Fruit fly (Drosophila melanogaster): ENCODE measurements around the gene fz2.

fz2 gene

DNA sequence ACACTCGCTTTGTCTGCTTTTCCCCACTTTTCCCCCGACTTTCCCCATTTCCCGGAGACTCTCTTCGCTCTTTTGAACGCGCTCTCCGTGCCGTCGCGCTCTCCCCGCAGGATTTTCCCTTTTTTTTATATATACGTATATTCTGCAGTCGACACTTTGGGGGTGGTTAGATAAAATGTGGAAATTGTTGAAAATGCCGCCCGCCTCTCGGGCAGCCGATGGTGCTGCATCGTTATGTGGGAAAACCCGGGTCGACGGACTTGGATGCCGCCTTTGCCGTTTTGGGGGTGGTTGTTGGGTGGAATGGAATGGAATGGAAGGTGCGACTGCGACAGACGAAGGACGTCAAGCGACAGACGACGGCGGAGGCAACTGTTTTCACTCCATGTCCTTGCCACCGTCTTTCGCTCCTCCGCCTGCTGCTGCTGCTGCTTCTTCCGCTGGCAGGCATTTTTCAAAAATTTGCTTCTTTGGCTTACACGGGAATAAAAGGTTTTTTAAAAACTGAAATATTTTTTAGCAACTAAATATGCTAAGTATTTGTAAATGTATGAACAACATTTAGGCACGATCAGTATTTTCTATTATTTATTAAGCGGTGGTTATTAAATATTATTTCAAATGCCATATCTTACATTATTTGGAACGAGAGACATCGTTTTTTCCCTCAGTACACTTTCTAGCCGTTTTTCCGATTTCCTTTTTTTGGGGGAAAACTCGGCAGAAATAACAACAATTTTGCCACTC, 4.2 kb downstream of the fz2 start (continued):
- TF ChIP-seq Pdp1 (GFP tag; optimal IDR thresholded peaks at IDR 0.05) (peak in 1 of 2 experiments; percentile 20), pan (optimal IDR thresholded peaks at IDR 0.05) (no peak), pan (GFP tag; optimal IDR thresholded peaks at IDR 0.05 in 1 of 2, IDR thresholded peaks at IDR 0.05 in 1 of 2) (no peak), ems (GFP tag; optimal IDR thresholded peaks at IDR 0.05) (no peak), jumu (GFP tag; optimal IDR thresholded peaks at IDR 0.05) (no peak), Atf3 (GFP tag; optimal IDR thresholded peaks at IDR 0.05) (no peak), pzg (GFP tag; optimal IDR thresholded peaks at IDR 0.05) (no peak), mld (GFP tag; IDR thresholded peaks at IDR 0.05; ENCODE audit: partially characterized antibody) (no peak), Sry-δ (GFP tag; optimal IDR thresholded peaks at IDR 0.05) (no peak), CG13123 (GFP tag; optimal IDR thresholded peaks at IDR 0.05) (no peak), kah (GFP tag; optimal IDR thresholded peaks at IDR 0.05) (no peak), HLHmδ (GFP tag; optimal IDR thresholded peaks at IDR 0.05) (no peak), abd-A (tag; optimal IDR thresholded peaks at IDR 0.05) (peak; percentile 89), CG12299 (tag; optimal IDR thresholded peaks at IDR 0.05) (no peak), Sry-β (GFP tag; optimal IDR thresholded peaks at IDR 0.05) (no peak), CG12744 (GFP tag; optimal IDR thresholded peaks at IDR 0.05) (no peak), Dp (GFP tag; optimal IDR thresholded peaks at IDR 0.05) (no peak), fd102C (GFP tag; optimal IDR thresholded peaks at IDR 0.05) (no peak), CG5953 (GFP tag; IDR thresholded peaks at IDR 0.05) (no peak), CoRest (tag; optimal IDR thresholded peaks at IDR 0.05) (peak; percentile 29), Drgx (GFP tag; IDR thresholded peaks at IDR 0.05) (no peak), H15 (GFP tag; IDR thresholded peaks at IDR 0.05) (no peak), CG16863 (GFP tag; optimal IDR thresholded peaks at IDR 0.05) (no peak), shn (GFP tag; optimal IDR thresholded peaks at IDR 0.05) (no peak), Optix (GFP tag; IDR thresholded peaks at IDR 0.05) (no peak), nerfin-1 (tag; optimal IDR thresholded peaks at IDR 0.05) (peak; percentile 99), CG2875 (GFP tag; optimal IDR thresholded peaks at IDR 0.05) (no peak), Dip3 (GFP tag; optimal IDR thresholded peaks at IDR 0.05) (no peak), grn (GFP tag; optimal IDR thresholded peaks at IDR 0.05) (no peak), al (GFP tag; IDR thresholded peaks at IDR 0.05) (no peak), so (GFP tag; IDR thresholded peaks at IDR 0.05) (no peak), CG15514 (GFP tag; optimal IDR thresholded peaks at IDR 0.05) (no peak), schlank (tag; optimal IDR thresholded peaks at IDR 0.05) (no peak), aop (GFP tag; IDR thresholded peaks at IDR 0.05) (no peak), cas (GFP tag; IDR thresholded peaks at IDR 0.05) (no peak), zen2 (GFP tag; IDR thresholded peaks at IDR 0.05; ENCODE audit: partially characterized antibody) (no peak), bowl (GFP tag; IDR thresholded peaks at IDR 0.05) (no peak), CG7372 (GFP tag; IDR thresholded peaks at IDR 0.05) (no peak), dmrt11E (tag; optimal IDR thresholded peaks at IDR 0.05) (no peak), lbe (GFP tag; optimal IDR thresholded peaks at IDR 0.05) (no peak), CG17612 (GFP tag; IDR thresholded peaks at IDR 0.05) (no peak), Mrtf (GFP tag; IDR thresholded peaks at IDR 0.05) (no peak), CG4707 (GFP tag; optimal IDR thresholded peaks at IDR 0.05) (no peak), yki (optimal IDR thresholded peaks at IDR 0.05) (no peak), CG12942 (GFP tag; optimal IDR thresholded peaks at IDR 0.05) (no peak), caup (GFP tag; optimal IDR thresholded peaks at IDR 0.05; ENCODE audit: severe bottlenecking) (peak; percentile 28), btn (GFP tag; optimal IDR thresholded peaks at IDR 0.05) (no peak), PHDP (tag; optimal IDR thresholded peaks at IDR 0.05) (peak; percentile 44), Hr78 (GFP tag; optimal IDR thresholded peaks at IDR 0.05) (no peak), bcd (GFP tag; optimal IDR thresholded peaks at IDR 0.05) (peak; percentile 23)
